Fruit fly (Drosophila melanogaster): Measurements from ENCODE around the gene CG1571.

Gene CG1571

dm6 chrX:8091017-8091620, 15.4 kb downstream of the CG1571 start (continued):
- TF ChIP-seq CG1792 (GFP tag; optimal IDR thresholded peaks at IDR 0.05), result peak; percentile 83
- no peak for TF ChIP-seq prd (optimal IDR thresholded peaks at IDR 0.05)
- TF ChIP-seq prd (GFP tag; IDR thresholded peaks at IDR 0.05), result peak; percentile 98
- peak; percentile 86 for TF ChIP-seq HLH54F (GFP tag; optimal IDR thresholded peaks at IDR 0.05)
- peak; percentile 97 for TF ChIP-seq ATbp (GFP tag; optimal IDR thresholded peaks at IDR 0.05)
- TF ChIP-seq zfh1 (GFP tag; IDR thresholded peaks at IDR 0.05), result peak; percentile 99
- TF ChIP-seq CG8924 (tag; optimal IDR thresholded peaks at IDR 0.05), result peak; percentile 97
- 0 out of 2 replicates have a peak, but pooled peaks have one; percentile 24 for TF ChIP-seq unc-4 (GFP tag; IDR thresholded peaks at IDR 0.05; ENCODE audit: partially characterized antibody)
- peak; percentile 95 for TF ChIP-seq fd96Cb (tag; optimal IDR thresholded peaks at IDR 0.05)
- peak; percentile 99 for TF ChIP-seq ttk (GFP tag; IDR thresholded peaks at IDR 0.05)
- peak; percentile 90 for TF ChIP-seq Adf1 (GFP tag; IDR thresholded peaks at IDR 0.05)
- TF ChIP-seq ewg (GFP tag; optimal IDR thresholded peaks at IDR 0.05), result peak; percentile 93
- peak; percentile 98 for TF ChIP-seq Dbx (GFP tag; IDR thresholded peaks at IDR 0.05)
- peak; percentile 97 for TF ChIP-seq PHDP (tag; optimal IDR thresholded peaks at IDR 0.05)
- TF ChIP-seq zfh2 (GFP tag; optimal IDR thresholded peaks at IDR 0.05), result peak; percentile 87
- TF ChIP-seq CG12391 (tag; optimal IDR thresholded peaks at IDR 0.05), result peak; percentile 97
- TF ChIP-seq Med (GFP tag), result peak; percentile 98
- peak; percentile 34 for TF ChIP-seq ftz-f1 (GFP tag; optimal IDR thresholded peaks at IDR 0.05)
- peak; percentile 98 for TF ChIP-seq Hmr (GFP tag; optimal IDR thresholded peaks at IDR 0.05)
- peak; percentile 96 for TF ChIP-seq CG16779 (GFP tag; IDR thresholded peaks at IDR 0.05)
- TF ChIP-seq nerfin-2 (GFP tag; IDR thresholded peaks at IDR 0.05; ENCODE audit: partially characterized antibody), result no peak; the same call in 1 of the 2 replicates
- peak; percentile 91 for TF ChIP-seq CG1647 (GFP tag; optimal IDR thresholded peaks at IDR 0.05)
- peak; percentile 88 to 90 for TF ChIP-seq chif (GFP tag; optimal IDR thresholded peaks at IDR 0.05)
- peak; percentile 95 for TF ChIP-seq CG17385 (GFP tag; optimal IDR thresholded peaks at IDR 0.05)
- TF ChIP-seq MBD-R2 (GFP tag; IDR thresholded peaks at IDR 0.05), result peak; percentile 98
- TF ChIP-seq CG13894 (tag; optimal IDR thresholded peaks at IDR 0.05), result peak; percentile 93
- peak; percentile 97 for TF ChIP-seq Sox102F (GFP tag; optimal IDR thresholded peaks at IDR 0.05)
- TF ChIP-seq Eip74EF (GFP tag; optimal IDR thresholded peaks at IDR 0.05), result peak in 1 of 2 experiments; percentile 93
- TF ChIP-seq psq (GFP tag; optimal IDR thresholded peaks at IDR 0.05), result peak; percentile 81
- TF ChIP-seq nmo (GFP tag; optimal IDR thresholded peaks at IDR 0.05), result peak; percentile 94
- peak; percentile 90 for TF ChIP-seq CG9817 (tag; optimal IDR thresholded peaks at IDR 0.05)
- peak; percentile 96 for TF ChIP-seq Asciz (GFP tag; optimal IDR thresholded peaks at IDR 0.05)
- TF ChIP-seq CG34224 (GFP tag; IDR thresholded peaks at IDR 0.05; ENCODE audit: partially characterized antibody), result peak; percentile 67; the same call in 2 of the 3 replicates
- peak; percentile 95 for TF ChIP-seq Oli (tag; optimal IDR thresholded peaks at IDR 0.05)
- TF ChIP-seq CG8290 (GFP tag; optimal IDR thresholded peaks at IDR 0.05), result peak; percentile 70
- peak; percentile 35 to 92 for TF ChIP-seq CG8290 (tag; optimal IDR thresholded peaks at IDR 0.05)
- TF ChIP-seq pnt (GFP tag; optimal IDR thresholded peaks at IDR 0.05), result peak; percentile 85
- peak; percentile 96 for TF ChIP-seq Ets65A (GFP tag)
- TF ChIP-seq gsb (GFP tag; IDR thresholded peaks at IDR 0.05), result peak; percentile 98
- peak; percentile 86 for TF ChIP-seq sug (tag; optimal IDR thresholded peaks at IDR 0.05)
- TF ChIP-seq CG3726 (GFP tag; IDR thresholded peaks at IDR 0.05), result peak; percentile 96
- peak; percentile 81 for TF ChIP-seq exex (tag; optimal IDR thresholded peaks at IDR 0.05)
- peak; percentile 90 for TF ChIP-seq CG10267 (tag; optimal IDR thresholded peaks at IDR 0.05)
- TF ChIP-seq CG12299 (tag; optimal IDR thresholded peaks at IDR 0.05), result peak; percentile 93
- peak; percentile 90 for TF ChIP-seq pho (GFP tag; optimal IDR thresholded peaks at IDR 0.05)
- peak; percentile 93 for TF ChIP-seq Six4 (GFP tag; optimal IDR thresholded peaks at IDR 0.05)
- peak; percentile 96 for TF ChIP-seq CkIIα-i1 (GFP tag; IDR thresholded peaks at IDR 0.05)
- TF ChIP-seq H15 (GFP tag; IDR thresholded peaks at IDR 0.05), result peak; percentile 98
- TF ChIP-seq Fer1 (GFP tag; optimal IDR thresholded peaks at IDR 0.05), result peak; percentile 98
- TF ChIP-seq CG8765 (GFP tag; IDR thresholded peaks at IDR 0.05), result peak; percentile 91
